Fruit fly (Drosophila melanogaster) whole organism, prepupa: ENCODE data around the gene ScsbetaA.
A peak's percentile ranks its signal among the peaks of the same experiment; 100 is the strongest.

Source experiments
- Blimp-1 ChIP-seq: fragments of 200-800 bp; sonication (Bioruptor generic); optimal IDR thresholded peaks from 3 replicates; lab custom pipeline; 2017; ENCODE audit warnings: missing biosample characterization, missing genetic modification characterization, mild to moderate bottlenecking, moderate library complexity, missing genetic modification reagents
- CG10631 ChIP-seq: fragments of 200-800 bp; sonication (Bioruptor generic); optimal IDR thresholded peaks from 2 replicates; lab custom pipeline; 2016; ENCODE audit warnings: missing biosample characterization, missing genetic modification characterization
- CG10669 ChIP-seq: fragments of 200-800 bp; sonication (Bioruptor generic); optimal IDR thresholded peaks from 3 replicates; lab custom pipeline; 2018; ENCODE audit warnings: missing biosample characterization, mild to moderate bottlenecking, missing genetic modification characterization, moderate library complexity
- CG11762 ChIP-seq: fragments of 200-800 bp; sonication (Bioruptor generic); optimal IDR thresholded peaks from 3 replicates; lab custom pipeline; 2016; ENCODE audit warnings: missing biosample characterization, missing genetic modification characterization; ENCODE audit not compliant: insufficient read depth
- CG15336 ChIP-seq: fragments of 200-800 bp; sonication (Bioruptor generic); IDR thresholded peaks from 2 replicates; pipeline ENCODE4 v1.3.6; 2022; ENCODE audit warnings: missing biosample characterization, missing genetic modification characterization
- CG1621 ChIP-seq: fragments of 200-800 bp; sonication (Bioruptor generic); optimal IDR thresholded peaks from 3 replicates; lab custom pipeline; 2018; ENCODE audit warnings: missing biosample characterization, mild to moderate bottlenecking, missing genetic modification characterization
- CG31627 ChIP-seq: fragments of 200-800 bp; sonication (Bioruptor generic); optimal IDR thresholded peaks from 3 replicates; lab custom pipeline; 2016; ENCODE audit warnings: missing biosample characterization, missing genetic modification characterization
- CG32006 ChIP-seq: fragments of 200-800 bp; sonication (Bioruptor generic); optimal IDR thresholded peaks from 3 replicates; lab custom pipeline; 2017; ENCODE audit warnings: missing biosample characterization, mild to moderate bottlenecking, missing genetic modification characterization
- CG34406 ChIP-seq: fragments of 200-800 bp; sonication (Bioruptor generic); optimal IDR thresholded peaks from 3 replicates; lab custom pipeline; 2016; ENCODE audit warnings: missing biosample characterization, missing genetic modification characterization
- CG3919 ChIP-seq: fragments of 200-800 bp; sonication (Bioruptor generic); optimal IDR thresholded peaks from 3 replicates; lab custom pipeline; 2016; ENCODE audit warnings: missing biosample characterization, missing genetic modification characterization
- CG4318 ChIP-seq: fragments of 200-800 bp; sonication (Bioruptor generic); optimal IDR thresholded peaks from 3 replicates; lab custom pipeline; 2017; ENCODE audit warnings: missing biosample characterization, mild to moderate bottlenecking, missing genetic modification characterization
- CG6163 ChIP-seq: fragments of 200-800 bp; sonication (Bioruptor generic); IDR thresholded peaks from 3 replicates; pipeline ENCODE4 v1.3.6; 2022; ENCODE audit warnings: missing biosample characterization, missing genetic modification characterization
- CG6854 ChIP-seq: fragments of 200-800 bp; sonication (Bioruptor generic); optimal IDR thresholded peaks from 2 replicates; lab custom pipeline; 2017; ENCODE audit warnings: missing biosample characterization, mild to moderate bottlenecking, missing genetic modification characterization
- CG7368 ChIP-seq: fragments of 200-800 bp; sonication (Bioruptor generic); optimal IDR thresholded peaks from 3 replicates; lab custom pipeline; 2016; ENCODE audit warnings: missing biosample characterization, missing genetic modification characterization
- CG8319 ChIP-seq: fragments of 200-800 bp; sonication (Bioruptor generic); optimal IDR thresholded peaks from 3 replicates; lab custom pipeline; 2016; ENCODE audit warnings: missing biosample characterization, missing genetic modification characterization
- CG9139 ChIP-seq: fragments of 200-800 bp; sonication (Bioruptor generic); optimal IDR thresholded peaks from 3 replicates; lab custom pipeline; 2017; ENCODE audit warnings: missing biosample characterization, mild to moderate bottlenecking, missing genetic modification characterization
- Eip75B ChIP-seq: fragments of 200-800 bp; sonication (Bioruptor generic); optimal IDR thresholded peaks from 3 replicates; lab custom pipeline; 2016; ENCODE audit warnings: missing biosample characterization, missing genetic modification characterization
- Ets96B ChIP-seq: fragments of 200-800 bp; optimal IDR thresholded peaks from 2 replicates; lab custom pipeline; 2019; ENCODE audit warnings: missing biosample characterization, mild to moderate bottlenecking, missing genetic modification characterization, moderate library complexity
- Hr38 ChIP-seq: sonication (Bioruptor generic); optimal IDR thresholded peaks from 2 replicates; lab custom pipeline; 2016; ENCODE audit warnings: missing biosample characterization, missing genetic modification characterization
- Hr39 ChIP-seq: fragments of 200-800 bp; sonication (Bioruptor generic); optimal IDR thresholded peaks from 2 replicates; lab custom pipeline; 2016; ENCODE audit warnings: missing biosample characterization, missing genetic modification characterization
- Hr4 ChIP-seq: fragments of 200-800 bp; sonication (Bioruptor generic); optimal IDR thresholded peaks from 3 replicates; lab custom pipeline; 2016; ENCODE audit warnings: missing biosample characterization, missing genetic modification characterization
- Lpt ChIP-seq: fragments of 200-800 bp; sonication (Bioruptor generic); optimal IDR thresholded peaks from 3 replicates; lab custom pipeline; 2016; ENCODE audit warnings: missing biosample characterization, missing genetic modification characterization
- Met ChIP-seq: fragments of 200-800 bp; sonication (Bioruptor generic); optimal IDR thresholded peaks from 3 replicates; lab custom pipeline; 2016; ENCODE audit warnings: missing biosample characterization, missing genetic modification characterization
- OdsH ChIP-seq: fragments of 200-800 bp; sonication (Bioruptor generic); optimal IDR thresholded peaks from 3 replicates; lab custom pipeline; 2016; ENCODE audit warnings: missing biosample characterization, missing genetic modification characterization
- Smox ChIP-seq: fragments of 200-800 bp; sonication (Bioruptor generic); optimal IDR thresholded peaks from 3 replicates; lab custom pipeline; 2016; ENCODE audit warnings: missing biosample characterization, missing genetic modification characterization
- Sox102F ChIP-seq: fragments of 200-800 bp; sonication (Bioruptor generic); optimal IDR thresholded peaks from 2 replicates; lab custom pipeline; 2016; ENCODE audit warnings: missing biosample characterization, mild to moderate bottlenecking, missing genetic modification characterization
- Sox14 ChIP-seq: fragments of 200-800 bp; sonication (Bioruptor generic); optimal IDR thresholded peaks from 3 replicates; lab custom pipeline; 2016; ENCODE audit warnings: missing biosample characterization, missing genetic modification characterization
- Sox15 ChIP-seq: fragments of 200-800 bp; sonication (Bioruptor generic); optimal IDR thresholded peaks from 3 replicates; lab custom pipeline; 2016; ENCODE audit warnings: missing biosample characterization, missing genetic modification characterization
- achi ChIP-seq: fragments of 200-800 bp; sonication (Bioruptor generic); optimal IDR thresholded peaks from 3 replicates; lab custom pipeline; 2016; ENCODE audit warnings: missing biosample characterization, missing genetic modification characterization
- acj6 ChIP-seq: fragments of 200-800 bp; sonication (Bioruptor generic); optimal IDR thresholded peaks from 3 replicates; lab custom pipeline; 2016; ENCODE audit warnings: missing biosample characterization, missing genetic modification characterization
- cyc ChIP-seq: fragments of 200-800 bp; sonication (Bioruptor generic); optimal IDR thresholded peaks from 3 replicates; lab custom pipeline; 2016; ENCODE audit warnings: missing biosample characterization, missing genetic modification characterization
- dsx ChIP-seq: fragments of 200-800 bp; optimal IDR thresholded peaks from 3 replicates; lab custom pipeline; 2019; ENCODE audit warnings: missing biosample characterization, mild to moderate bottlenecking, missing genetic modification characterization, moderate library complexity; ENCODE audit not compliant: poor library complexity, severe bottlenecking
- fd85E ChIP-seq: fragments of 200-800 bp; sonication (Bioruptor generic); optimal IDR thresholded peaks from 3 replicates; lab custom pipeline; 2016; ENCODE audit warnings: missing biosample characterization, missing genetic modification characterization
- fkh ChIP-seq: fragments of 200-800 bp; sonication (Bioruptor generic); optimal IDR thresholded peaks from 3 replicates; lab custom pipeline; 2017; ENCODE audit warnings: missing biosample characterization, mild to moderate bottlenecking, missing genetic modification characterization, moderate library complexity
- lz ChIP-seq: fragments of 200-800 bp; sonication (Bioruptor generic); optimal IDR thresholded peaks from 3 replicates; lab custom pipeline; 2016; ENCODE audit warnings: missing biosample characterization, missing genetic modification characterization
- net ChIP-seq: fragments of 200-800 bp; sonication (Bioruptor generic); optimal IDR thresholded peaks from 3 replicates; lab custom pipeline; 2016; ENCODE audit warnings: missing biosample characterization, missing genetic modification characterization
- pdm3 ChIP-seq: fragments of 200-800 bp; sonication (Bioruptor generic); optimal IDR thresholded peaks from 3 replicates; lab custom pipeline; 2016; ENCODE audit warnings: missing biosample characterization, missing genetic modification characterization
- spab ChIP-seq: fragments of 200-800 bp; sonication (Bioruptor generic); optimal IDR thresholded peaks from 2 replicates; lab custom pipeline; 2017; ENCODE audit warnings: missing biosample characterization, mild to moderate bottlenecking, missing genetic modification characterization, missing genetic modification reagents
- ss ChIP-seq, 2 experiments: fragments of 200-800 bp; sonication (Bioruptor generic); optimal IDR thresholded peaks; 2 replicates in 1 of 2; 3 replicates in 1 of 2; lab custom pipeline; 2017 to 2018; ENCODE audit warnings: mild to moderate bottlenecking in 2 of 2, missing biosample characterization in 2 of 2, missing genetic modification characterization in 2 of 2, moderate library complexity in 1 of 2
- svp ChIP-seq: fragments of 200-800 bp; sonication (Bioruptor generic); peaks from one replicate; lab custom pipeline; 2016; ENCODE audit warnings: missing biosample characterization, missing genetic modification characterization
- topi ChIP-seq: fragments of 200-800 bp; sonication (Bioruptor generic); optimal IDR thresholded peaks from 3 replicates; lab custom pipeline; 2016; ENCODE audit warnings: missing biosample characterization, missing genetic modification characterization
- vri ChIP-seq: fragments of 200-800 bp; sonication (Bioruptor generic); optimal IDR thresholded peaks from 3 replicates; lab custom pipeline; 2016; ENCODE audit warnings: missing biosample characterization, mild to moderate bottlenecking, missing genetic modification characterization

Gene ScsbetaA

dm6 chr3R:8948855-8949254, 10.3 kb downstream of the ScsbetaA start (continued):
- TF ChIP-seq dsx (GFP tag; lab: Kevin White, UChicago), result no peak
- no peak for TF ChIP-seq Sox14 (GFP tag; lab: Kevin White, UChicago)

dm6 chr3R:8949334-8950066, 11.0 kb downstream of the ScsbetaA start:
- TF ChIP-seq fkh (GFP tag; lab: Kevin White, UChicago), result no peak
- TF ChIP-seq Eip75B (GFP tag; lab: Kevin White, UChicago), result peak; percentile 73
- peak; percentile 53 for TF ChIP-seq CG8319 (GFP tag; lab: Kevin White, UChicago)
- no peak for TF ChIP-seq acj6 (GFP tag; lab: Kevin White, UChicago)
- no peak for TF ChIP-seq Hr4 (GFP tag; lab: Kevin White, UChicago)
- TF ChIP-seq net (GFP tag; lab: Kevin White, UChicago), result no peak
- no peak for TF ChIP-seq CG15336 (GFP tag; lab: Robert Waterston, UW)
- no peak for TF ChIP-seq vri (GFP tag; lab: Kevin White, UChicago)
- TF ChIP-seq CG6163 (GFP tag; lab: Robert Waterston, UW), result 0 out of 3 replicates have a peak, but pooled peaks have one; percentile 15
- no peak for TF ChIP-seq CG31627 (GFP tag; lab: Kevin White, UChicago)
- no peak for TF ChIP-seq ss (GFP tag; optimal IDR thresholded peaks at IDR 0.05; lab: Kevin White, UChicago)
- no peak for TF ChIP-seq cyc
- TF ChIP-seq lz (GFP tag; lab: Kevin White, UChicago), result no peak
- TF ChIP-seq fd85E, result no peak
- peak; percentile 35 for TF ChIP-seq svp (GFP tag; lab: Kevin White, UChicago)
- no peak for TF ChIP-seq OdsH (GFP tag; lab: Kevin White, UChicago)
- TF ChIP-seq CG9139 (GFP tag; lab: Kevin White, UChicago), result no peak
- peak; percentile 6 for TF ChIP-seq CG6854 (GFP tag; lab: Kevin White, UChicago)
- no peak for TF ChIP-seq CG4318
- no peak for TF ChIP-seq achi (GFP tag; lab: Kevin White, UChicago)
- no peak for TF ChIP-seq CG34406 (GFP tag; lab: Kevin White, UChicago)
- TF ChIP-seq dsx (GFP tag; lab: Kevin White, UChicago), result peak; percentile 73
- no peak for TF ChIP-seq CG11762
- TF ChIP-seq, all 60 proteins: peak for 6

dm6 chr3R:8954515-8955358, 16.2 kb downstream of the ScsbetaA start:
- no peak for TF ChIP-seq Blimp-1
- TF ChIP-seq CG3919 (GFP tag; lab: Kevin White, UChicago), result no peak
- no peak for TF ChIP-seq Sox102F
- TF ChIP-seq topi (GFP tag; lab: Kevin White, UChicago), result no peak
- TF ChIP-seq CG10669 (GFP tag; lab: Kevin White, UChicago), result no peak
- peak; percentile 31 for TF ChIP-seq CG4318
- TF ChIP-seq net (GFP tag; lab: Kevin White, UChicago), result no peak
- TF ChIP-seq CG6163 (GFP tag; lab: Robert Waterston, UW), result no peak
- TF ChIP-seq CG31627 (GFP tag; lab: Kevin White, UChicago), result no peak
- TF ChIP-seq CG1621 (tag; lab: Kevin White, UChicago), result no peak
- TF ChIP-seq dsx (GFP tag; lab: Kevin White, UChicago), result no peak
- TF ChIP-seq CG7368, result no peak
- TF ChIP-seq Hr39 (GFP tag; lab: Kevin White, UChicago), result no peak
- TF ChIP-seq Lpt (GFP tag; lab: Kevin White, UChicago), result no peak
- no peak for TF ChIP-seq acj6 (GFP tag; lab: Kevin White, UChicago)
- no peak for TF ChIP-seq Hr4 (GFP tag; lab: Kevin White, UChicago)
- no peak for TF ChIP-seq Smox (GFP tag; lab: Kevin White, UChicago)
- no peak for TF ChIP-seq CG9139 (GFP tag; lab: Kevin White, UChicago)
- no peak for TF ChIP-seq CG8319 (GFP tag; lab: Kevin White, UChicago)
- no peak for TF ChIP-seq Met (GFP tag; lab: Kevin White, UChicago)
- TF ChIP-seq CG32006, result peak; percentile 67
- TF ChIP-seq Hr38, result no peak
- no peak for TF ChIP-seq cyc
- TF ChIP-seq spab (GFP tag; lab: Kevin White, UChicago), result no peak
- no peak for TF ChIP-seq CG10631 (GFP tag; lab: Kevin White, UChicago)
- TF ChIP-seq lz (GFP tag; lab: Kevin White, UChicago), result no peak
- no peak for TF ChIP-seq CG6854 (GFP tag; lab: Kevin White, UChicago)
- TF ChIP-seq pdm3 (GFP tag; lab: Kevin White, UChicago), result no peak
- TF ChIP-seq Ets96B (tag; lab: Kevin White, UChicago), result no peak
- peak; percentile 42 for TF ChIP-seq svp (GFP tag; lab: Kevin White, UChicago)
- TF ChIP-seq ss (GFP tag; optimal IDR thresholded peaks at IDR 0.05; lab: Kevin White, UChicago), result no peak
- no peak for TF ChIP-seq fkh (GFP tag; lab: Kevin White, UChicago)
- TF ChIP-seq Sox15 (GFP tag; lab: Kevin White, UChicago), result no peak
